Worm (Caenorhabditis elegans): Measurements from ENCODE around the gene F14D7.3.

The F14D7.3 gene

DNA sequence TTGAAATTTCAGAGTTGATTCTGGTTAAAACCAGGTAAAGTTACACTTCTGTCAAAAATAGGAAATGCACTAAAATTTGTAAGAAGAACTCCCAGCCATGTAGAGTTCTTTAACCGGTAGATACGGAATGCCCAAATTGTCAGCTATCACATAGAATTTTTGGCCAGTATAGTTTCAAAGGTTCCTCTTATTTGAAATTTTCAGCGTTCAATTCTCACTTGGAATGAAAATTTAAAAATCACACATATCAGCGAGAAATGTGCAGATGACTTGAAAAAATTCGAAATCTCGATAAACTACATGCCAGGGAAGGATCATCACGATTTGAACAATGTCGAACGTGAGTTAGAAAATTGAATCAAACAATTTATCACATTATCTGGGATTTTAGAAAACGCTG is at the start of gene F14D7.3:
Gene F14D7.3, plus strand, starts transcription at position 301 of the 400 bp plus-strand sequence.
- TF ChIP-seq mml-1 (tag; optimal IDR thresholded peaks at IDR 0.05) (no peak), ceh-9 (tag; optimal IDR thresholded peaks at IDR 0.05) (no peak), elt-3 (tag; optimal IDR thresholded peaks at IDR 0.05) (no peak)

DNA sequence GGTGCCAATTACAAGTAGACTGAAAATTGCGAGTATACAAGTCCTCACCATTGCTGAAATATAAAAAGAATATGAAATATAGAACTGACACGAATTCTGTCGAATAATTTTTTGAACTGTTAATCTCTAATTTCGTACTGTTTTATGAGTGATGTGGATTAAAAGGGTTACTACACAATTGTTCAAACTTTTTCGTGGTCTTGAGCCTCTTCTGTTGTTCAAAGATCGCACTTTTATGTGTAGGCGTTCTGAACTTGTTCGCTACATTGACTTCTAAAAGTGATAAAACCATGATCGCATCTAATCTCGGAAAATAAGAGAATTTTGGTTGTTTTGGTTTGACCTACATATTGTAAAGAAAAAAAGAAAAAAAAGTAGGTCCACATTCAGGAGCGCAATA is 48.6 kb upstream of the F14D7.3 start, which contains the start of gene K02E11.4:
Gene K02E11.4, minus strand, starts transcription at position 101 of the 400 bp plus-strand sequence.
- TF ChIP-seq jun-1 (tag; optimal IDR thresholded peaks at IDR 0.05) (no peak), nhr-25 (tag; optimal IDR thresholded peaks at IDR 0.05) (no peak), lin-15B (tag; optimal IDR thresholded peaks at IDR 0.05) (no peak), ceh-82 (tag; optimal IDR thresholded peaks at IDR 0.05) (no peak), ama-1 (optimal IDR thresholded peaks at IDR 0.05) (no peak), elt-3 (tag; optimal IDR thresholded peaks at IDR 0.05) (no peak), nhr-43 (tag; optimal IDR thresholded peaks at IDR 0.05; ENCODE audit: poor library complexity, severe bottlenecking) (no peak), nfya-1 (tag; optimal IDR thresholded peaks at IDR 0.05; ENCODE audit: insufficient read depth) (no peak), sea-2 (GFP tag; optimal IDR thresholded peaks at IDR 0.05) (no peak), nhr-12 (tag; optimal IDR thresholded peaks at IDR 0.05) (no peak), aly-2 (tag; optimal IDR thresholded peaks at IDR 0.05) (no peak), nhr-67 (tag; optimal IDR thresholded peaks at IDR 0.05) (no peak), ceh-9 (tag; optimal IDR thresholded peaks at IDR 0.05) (no peak), elt-2 (tag; optimal IDR thresholded peaks at IDR 0.05) (no peak), nhr-23 (tag; optimal IDR thresholded peaks at IDR 0.05) (no peak)

DNA sequence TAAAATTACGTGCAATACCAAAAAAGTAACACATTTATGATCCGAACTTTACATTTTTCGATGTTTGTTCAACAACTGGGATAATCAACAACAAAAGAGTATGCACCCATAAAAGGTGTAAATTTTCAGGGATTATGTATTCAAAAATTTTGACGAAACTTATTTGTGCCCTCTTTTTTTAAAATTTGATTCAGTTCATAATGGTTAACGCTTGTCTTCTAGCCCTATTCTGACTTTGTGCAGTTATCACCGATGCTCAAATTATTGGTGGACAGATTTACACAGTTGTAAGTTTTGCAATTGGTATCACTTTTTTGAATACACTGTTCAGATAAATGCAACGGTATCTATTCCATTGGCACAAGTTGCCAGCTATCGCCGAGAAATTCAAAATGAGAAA is 47.9 kb upstream of the F14D7.3 start, which contains the start of gene K02E11.6:
Gene K02E11.6, plus strand, starts transcription at position 149 of the 400 bp plus-strand sequence.
- no peak for TF ChIP-seq nhr-25 (tag; optimal IDR thresholded peaks at IDR 0.05)
- TF ChIP-seq jun-1 (tag; optimal IDR thresholded peaks at IDR 0.05), result no peak
- TF ChIP-seq ztf-11 (tag; optimal IDR thresholded peaks at IDR 0.05), result no peak
- no peak for TF ChIP-seq elt-3 (tag; optimal IDR thresholded peaks at IDR 0.05)
- no peak for TF ChIP-seq pha-4 (tag; optimal IDR thresholded peaks at IDR 0.05)
- TF ChIP-seq nfya-1 (tag; optimal IDR thresholded peaks at IDR 0.05; ENCODE audit: insufficient read depth), result no peak
- no peak for TF ChIP-seq ztf-4 (tag; optimal IDR thresholded peaks at IDR 0.05)
- TF ChIP-seq fkh-2 (tag; optimal IDR thresholded peaks at IDR 0.05), result no peak
- no peak for TF ChIP-seq R02D3.7 (tag; optimal IDR thresholded peaks at IDR 0.05)
- TF ChIP-seq nhr-77 (tag; optimal IDR thresholded peaks at IDR 0.05), result no peak
- TF ChIP-seq sea-2 (GFP tag; optimal IDR thresholded peaks at IDR 0.05), result no peak
- no peak for TF ChIP-seq lin-15B (tag; optimal IDR thresholded peaks at IDR 0.05)
- TF ChIP-seq aly-2 (tag; optimal IDR thresholded peaks at IDR 0.05), result no peak
- no peak for TF ChIP-seq zag-1 (tag; optimal IDR thresholded peaks at IDR 0.05)

DNA sequence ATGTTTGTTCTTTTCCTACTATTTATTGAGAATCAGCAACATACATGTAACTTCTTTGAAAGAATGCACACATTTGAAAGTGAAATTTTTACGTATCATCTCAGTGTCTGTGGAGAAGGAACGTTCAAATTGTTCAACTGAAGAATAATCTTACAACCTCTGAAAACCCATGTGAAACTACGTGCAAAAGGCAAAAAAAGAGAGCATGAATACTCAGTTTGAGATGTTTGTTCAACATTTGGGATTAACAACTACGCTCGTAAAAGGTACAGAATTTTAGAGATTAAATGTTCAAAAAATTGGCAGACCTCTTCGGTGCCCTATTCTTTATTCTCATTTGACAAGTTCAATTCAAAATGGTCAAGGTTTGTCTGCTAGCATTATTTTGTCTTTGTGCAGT is 44.6 kb upstream of the F14D7.3 start, which contains the start of gene K02E11.5:
Gene K02E11.5, plus strand, starts transcription at position 301 of the 400 bp plus-strand sequence.
- no peak for TF ChIP-seq fos-1 (tag; optimal IDR thresholded peaks at IDR 0.05)
- no peak for TF ChIP-seq elt-3 (tag; optimal IDR thresholded peaks at IDR 0.05)
- TF ChIP-seq ztf-11 (tag; optimal IDR thresholded peaks at IDR 0.05), result no peak
- TF ChIP-seq ama-1 (optimal IDR thresholded peaks at IDR 0.05), result no peak
- no peak for TF ChIP-seq ztf-4 (tag; optimal IDR thresholded peaks at IDR 0.05)
- no peak for TF ChIP-seq fkh-2 (tag; optimal IDR thresholded peaks at IDR 0.05)
- no peak for TF ChIP-seq nhr-25 (tag; optimal IDR thresholded peaks at IDR 0.05)
- TF ChIP-seq ceh-82 (tag; optimal IDR thresholded peaks at IDR 0.05), result no peak

DNA sequence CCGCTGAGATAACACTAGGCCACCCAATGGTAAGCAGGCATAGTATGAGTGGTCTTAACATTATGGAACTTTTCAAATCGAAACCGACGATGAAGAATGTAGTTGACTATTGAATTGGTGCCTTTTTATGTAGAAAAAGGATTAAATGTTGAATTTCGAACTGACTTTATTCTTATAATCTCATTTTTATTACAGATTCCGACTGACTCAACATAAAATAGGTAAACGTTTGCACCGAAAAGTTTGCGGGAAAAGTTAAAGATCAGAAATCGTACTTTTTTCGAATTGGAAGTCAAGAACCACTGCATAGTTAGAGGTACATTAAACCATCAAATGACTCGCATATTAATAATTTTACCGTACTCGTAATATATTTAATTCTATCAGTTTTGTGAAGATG is 42.4 kb upstream of the F14D7.3 start, which contains the start of gene K02E11.7:
Gene K02E11.7, minus strand, starts transcription at position 101 of the 400 bp plus-strand sequence.
- TF ChIP-seq elt-3 (tag; optimal IDR thresholded peaks at IDR 0.05) (no peak), nfya-1 (tag; optimal IDR thresholded peaks at IDR 0.05; ENCODE audit: insufficient read depth) (no peak), fkh-10 (GFP tag; optimal IDR thresholded peaks at IDR 0.05) (no peak), egl-5 (tag; optimal IDR thresholded peaks at IDR 0.05) (no peak), nhr-25 (tag; optimal IDR thresholded peaks at IDR 0.05) (no peak), ceh-82 (tag; optimal IDR thresholded peaks at IDR 0.05) (no peak)

DNA sequence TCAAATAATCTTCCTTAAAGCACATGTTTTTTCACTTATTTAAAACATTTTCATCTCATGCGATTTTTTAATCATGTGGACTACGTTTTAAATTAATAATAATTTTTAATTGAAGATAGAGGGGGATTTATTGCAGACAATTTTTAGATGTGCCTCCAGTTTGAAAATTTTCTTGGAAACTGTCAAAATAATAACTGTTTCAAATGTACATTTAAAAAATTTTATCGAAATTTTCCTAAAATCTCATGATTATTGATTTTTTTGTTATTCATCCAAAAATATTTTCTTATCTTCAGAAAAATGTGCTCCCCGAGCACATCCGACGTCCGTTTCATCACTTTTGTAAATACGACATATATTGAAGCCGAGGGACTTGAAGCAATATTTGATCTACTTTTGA is 39.8 kb upstream of the F14D7.3 start, which contains the start of gene sre-8:
Gene sre-8, plus strand, starts transcription at position 301 of the 400 bp plus-strand sequence.
- TF ChIP-seq ztf-4 (tag; optimal IDR thresholded peaks at IDR 0.05) (no peak), aly-2 (tag; optimal IDR thresholded peaks at IDR 0.05) (no peak)

DNA sequence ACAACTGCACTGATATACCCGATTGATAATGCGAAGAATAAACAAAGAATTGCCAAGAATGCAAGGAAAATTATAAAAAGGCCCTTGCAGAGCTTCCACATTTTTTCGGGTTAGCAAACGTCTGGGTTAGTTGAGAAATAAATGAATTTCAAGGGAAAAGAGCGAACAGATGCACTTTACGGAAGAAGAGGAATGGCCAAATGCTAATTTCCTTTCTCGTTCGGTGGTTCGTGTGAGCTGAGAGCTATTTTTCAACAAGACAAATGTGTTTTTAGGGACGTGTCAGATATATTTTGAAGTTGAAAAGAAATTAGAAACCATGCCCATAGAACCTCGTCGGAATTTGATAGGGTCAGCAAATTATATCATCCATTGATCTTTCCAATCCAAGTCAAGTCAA is 35.8 kb upstream of the F14D7.3 start, which contains the start of gene F40G12.2:
Gene F40G12.2, minus strand, starts transcription at position 101 of the 400 bp plus-strand sequence.
- TF ChIP-seq nhr-77 (tag; optimal IDR thresholded peaks at IDR 0.05), result no peak
- no peak for TF ChIP-seq nhr-12 (tag; optimal IDR thresholded peaks at IDR 0.05)
- TF ChIP-seq mdl-1 (tag; optimal IDR thresholded peaks at IDR 0.05), result no peak
- no peak for TF ChIP-seq ama-1 (optimal IDR thresholded peaks at IDR 0.05)
- TF ChIP-seq lin-39 (tag; optimal IDR thresholded peaks at IDR 0.05), result no peak
- no peak for TF ChIP-seq zag-1 (tag; optimal IDR thresholded peaks at IDR 0.05)
- TF ChIP-seq fkh-10 (GFP tag; optimal IDR thresholded peaks at IDR 0.05), result no peak
- no peak for TF ChIP-seq hmg-11 (tag; optimal IDR thresholded peaks at IDR 0.05)
- TF ChIP-seq nhr-237 (tag; optimal IDR thresholded peaks at IDR 0.05), result no peak
- no peak for TF ChIP-seq lin-15B (tag; optimal IDR thresholded peaks at IDR 0.05)
- TF ChIP-seq nhr-67 (tag; optimal IDR thresholded peaks at IDR 0.05), result no peak

Data from whole organism, L3 larva.